Fruit fly (Drosophila melanogaster) whole organism, embryonic: ENCODE measurements around the gene CG18131.

Experiments
- ATbp ChIP-seq: fragments of 200-800 bp; sonication (Bioruptor generic); optimal IDR thresholded peaks from 2 replicates; lab custom pipeline; 2017; ENCODE audit warnings: missing biosample characterization, mild to moderate bottlenecking, missing genetic modification characterization, missing genetic modification reagents
- Adf1 ChIP-seq: fragments of 200-800 bp; sonication (Bioruptor generic); IDR thresholded peaks from 2 replicates; pipeline ENCODE4 v1.3.6; 2022; ENCODE audit warnings: missing biosample characterization, missing genetic modification characterization
- Asciz ChIP-seq: fragments of 200-800 bp; sonication (Bioruptor generic); optimal IDR thresholded peaks from 2 replicates; lab custom pipeline; 2017; ENCODE audit warnings: missing biosample characterization, mild to moderate bottlenecking, missing genetic modification characterization, missing genetic modification reagents
- Atf-2 ChIP-seq: fragments of 200-800 bp; sonication (Bioruptor generic); optimal IDR thresholded peaks from 2 replicates; lab custom pipeline; 2016; ENCODE audit warnings: missing biosample characterization, missing genetic modification characterization
- Atf6 ChIP-seq: fragments of 200-800 bp; sonication (Bioruptor generic); IDR thresholded peaks from 2 replicates; pipeline ENCODE4 v1.3.6; 2022; ENCODE audit warnings: missing biosample characterization, missing genetic modification characterization
- BEAF-32 ChIP-seq: fragments of 200-800 bp; sonication (Bioruptor generic); optimal IDR thresholded peaks from 3 replicates; lab custom pipeline; 2017; ENCODE audit warnings: missing biosample characterization, missing genetic modification characterization, mild to moderate bottlenecking, moderate library complexity, missing genetic modification reagents
- Bdp1 ChIP-seq: fragments of 200-800 bp; sonication (Bioruptor generic); optimal IDR thresholded peaks from 3 replicates; lab custom pipeline; 2016; ENCODE audit warnings: missing biosample characterization, missing genetic modification characterization
- CG10209 ChIP-seq: fragments of 200-800 bp; sonication (Bioruptor generic); optimal IDR thresholded peaks from 3 replicates; lab custom pipeline; 2017; ENCODE audit warnings: missing biosample characterization, mild to moderate bottlenecking, missing genetic modification characterization, missing genetic modification reagents
- CG10959 ChIP-seq: fragments of 200-800 bp; sonication (Bioruptor generic); IDR thresholded peaks from 2 replicates; pipeline ENCODE4 v1.3.6; 2022; ENCODE audit warnings: missing biosample characterization, missing genetic modification characterization
- CG11696 ChIP-seq: fragments of 200-800 bp; sonication (Bioruptor generic); IDR thresholded peaks from 2 replicates; pipeline ENCODE4 v1.3.6; 2022; ENCODE audit warnings: missing biosample characterization, missing genetic modification characterization
- CG11723 ChIP-seq: fragments of 200-800 bp; sonication (Bioruptor generic); optimal IDR thresholded peaks from 2 replicates; lab custom pipeline; 2017; ENCODE audit warnings: missing biosample characterization, mild to moderate bottlenecking, missing genetic modification characterization
- CG1233 ChIP-seq: fragments of 200-800 bp; sonication (Bioruptor generic); optimal IDR thresholded peaks from 4 replicates; lab custom pipeline; 2018; ENCODE audit warnings: missing biosample characterization, mild to moderate bottlenecking, missing genetic modification characterization
- CG13123 ChIP-seq: fragments of 200-800 bp; sonication (Bioruptor generic); optimal IDR thresholded peaks from 2 replicates; lab custom pipeline; 2016; ENCODE audit warnings: missing biosample characterization, missing genetic modification characterization
- CG13296 ChIP-seq: fragments of 200-800 bp; sonication (Bioruptor generic); optimal IDR thresholded peaks from 3 replicates; lab custom pipeline; 2018; ENCODE audit warnings: missing biosample characterization, mild to moderate bottlenecking, missing genetic modification characterization
- CG13775 ChIP-seq: fragments of 200-800 bp; sonication (Bioruptor generic); optimal IDR thresholded peaks from 3 replicates; lab custom pipeline; 2017; ENCODE audit warnings: missing biosample characterization, mild to moderate bottlenecking, missing genetic modification characterization
- CG16779 ChIP-seq: fragments of 200-800 bp; sonication (Bioruptor generic); IDR thresholded peaks from 2 replicates; pipeline ENCODE4 v1.3.6; 2022; ENCODE audit warnings: missing biosample characterization, missing genetic modification characterization
- CG18262 ChIP-seq: fragments of 200-800 bp; optimal IDR thresholded peaks from 3 replicates; lab custom pipeline; 2019; ENCODE audit warnings: missing biosample characterization, mild to moderate bottlenecking, missing genetic modification characterization, moderate library complexity
- CG3847 ChIP-seq: fragments of 200-800 bp; sonication (Bioruptor generic); IDR thresholded peaks from 2 replicates; pipeline ENCODE4 v1.3.6; 2022; ENCODE audit warnings: missing biosample characterization, missing genetic modification characterization
- CG7963 ChIP-seq: fragments of 200-800 bp; sonication (Bioruptor generic); IDR thresholded peaks from 3 replicates; pipeline ENCODE4 v1.3.6; 2022; ENCODE audit warnings: missing biosample characterization, missing genetic modification characterization; ENCODE audit not compliant: partially characterized antibody
- CG7987 ChIP-seq: fragments of 200-800 bp; sonication (Bioruptor generic); optimal IDR thresholded peaks from 2 replicates; lab custom pipeline; 2018; ENCODE audit warnings: missing biosample characterization, mild to moderate bottlenecking, missing genetic modification characterization, moderate library complexity
- CG9727 ChIP-seq: fragments of 200-800 bp; sonication (Bioruptor generic); optimal IDR thresholded peaks from 3 replicates; lab custom pipeline; 2017; ENCODE audit warnings: missing biosample characterization, mild to moderate bottlenecking, missing genetic modification characterization
- Chrac-16 ChIP-seq: fragments of 200-800 bp; sonication (Bioruptor generic); optimal IDR thresholded peaks from 3 replicates; lab custom pipeline; 2016; ENCODE audit warnings: missing biosample characterization, missing genetic modification characterization
- D19A ChIP-seq: fragments of 200-800 bp; optimal IDR thresholded peaks from 3 replicates; lab custom pipeline; 2019; ENCODE audit warnings: missing biosample characterization, mild to moderate bottlenecking, missing genetic modification characterization, moderate library complexity
- Dbx ChIP-seq: fragments of 200-800 bp; sonication (Bioruptor generic); IDR thresholded peaks from 3 replicates; pipeline ENCODE4 v1.3.6; 2022; ENCODE audit warnings: missing biosample characterization, missing genetic modification characterization
- Dll ChIP-seq: fragments of 200-800 bp; sonication (Bioruptor generic); IDR thresholded peaks from 4 replicates; pipeline ENCODE4 v1.3.6; 2022; ENCODE audit warnings: missing biosample characterization, missing genetic modification characterization; ENCODE audit not compliant: partially characterized antibody
- Dp ChIP-seq: fragments of 200-800 bp; sonication (Bioruptor generic); optimal IDR thresholded peaks from 2 replicates; lab custom pipeline; 2018; ENCODE audit warnings: missing biosample characterization, mild to moderate bottlenecking, missing genetic modification characterization, moderate library complexity
- HLH4C ChIP-seq: fragments of 200-800 bp; sonication (Bioruptor generic); IDR thresholded peaks from 3 replicates; pipeline ENCODE4 v1.3.6; 2022; ENCODE audit warnings: missing biosample characterization, missing genetic modification characterization; ENCODE audit not compliant: partially characterized antibody
- Hey ChIP-seq: fragments of 200-800 bp; sonication (Bioruptor generic); optimal IDR thresholded peaks from 3 replicates; lab custom pipeline; 2018; ENCODE audit warnings: missing biosample characterization, mild to moderate bottlenecking, missing genetic modification characterization
- Hr39 ChIP-seq: fragments of >200 bp; optimal IDR thresholded peaks from 2 replicates; lab custom pipeline; 2017
- Hsf ChIP-seq: fragments of 200-800 bp; sonication (Bioruptor generic); optimal IDR thresholded peaks from 3 replicates; lab custom pipeline; 2016; ENCODE audit warnings: missing biosample characterization, missing genetic modification characterization
- Neu2 ChIP-seq: fragments of 200-800 bp; sonication (Bioruptor generic); optimal IDR thresholded peaks from 3 replicates; lab custom pipeline; 2016; ENCODE audit warnings: missing biosample characterization, missing genetic modification characterization, borderline replicate concordance
- Oaz ChIP-seq: fragments of 200-800 bp; sonication (Bioruptor generic); IDR thresholded peaks from 2 replicates; pipeline ENCODE4 v1.3.6; 2022; ENCODE audit warnings: missing biosample characterization, missing genetic modification characterization
- Rfx ChIP-seq: fragments of 200-800 bp; sonication (Bioruptor generic); IDR thresholded peaks from 2 replicates; pipeline ENCODE4 v1.3.6; 2022; ENCODE audit warnings: missing biosample characterization, missing genetic modification characterization
- Ssrp ChIP-seq: fragments of 200-800 bp; sonication (Bioruptor generic); optimal IDR thresholded peaks from 2 replicates; lab custom pipeline; 2018; ENCODE audit warnings: missing biosample characterization, mild to moderate bottlenecking, missing genetic modification characterization, moderate library complexity
- Tbp ChIP-seq: fragments of >200 bp; optimal IDR thresholded peaks from 2 replicates; lab custom pipeline; 2018; ENCODE audit warnings: missing biosample characterization, missing genetic modification characterization
- YL-1 ChIP-seq: fragments of 200-800 bp; sonication (Bioruptor generic); optimal IDR thresholded peaks from 3 replicates; lab custom pipeline; 2017; ENCODE audit warnings: missing biosample characterization, mild to moderate bottlenecking, missing genetic modification characterization
- ash1 ChIP-seq: fragments of 200-800 bp; sonication (Bioruptor generic); optimal IDR thresholded peaks from 2 replicates; lab custom pipeline; 2018; ENCODE audit warnings: missing biosample characterization, mild to moderate bottlenecking, missing genetic modification characterization
- bcd ChIP-seq: fragments of 200-800 bp; sonication (Bioruptor generic); optimal IDR thresholded peaks from 2 replicates; lab custom pipeline; 2017; ENCODE audit warnings: missing biosample characterization, mild to moderate bottlenecking, missing genetic modification characterization
- chn ChIP-seq: fragments of 200-800 bp; sonication (Bioruptor generic); optimal IDR thresholded peaks from 2 replicates; lab custom pipeline; 2016; ENCODE audit warnings: missing biosample characterization, missing genetic modification characterization
- dimm ChIP-seq: fragments of 200-800 bp; sonication (Bioruptor generic); IDR thresholded peaks from 2 replicates; pipeline ENCODE4 v1.3.6; 2022; ENCODE audit warnings: missing biosample characterization, missing genetic modification characterization
- disco-r ChIP-seq: fragments of 200-800 bp; sonication (Bioruptor generic); optimal IDR thresholded peaks from 2 replicates; lab custom pipeline; 2016; ENCODE audit warnings: missing biosample characterization, missing genetic modification characterization
- gt ChIP-seq: fragments of 200-800 bp; sonication (Bioruptor generic); IDR thresholded peaks from 2 replicates; pipeline ENCODE4 v1.3.6; 2022; ENCODE audit warnings: missing biosample characterization, missing genetic modification characterization
- hth ChIP-seq: fragments of >200 bp; optimal IDR thresholded peaks from 2 replicates; lab custom pipeline; 2017; ENCODE audit warnings: inconsistent platforms
- klu ChIP-seq: fragments of 200-800 bp; sonication (Bioruptor generic); IDR thresholded peaks from 2 replicates; pipeline ENCODE4 v1.3.6; 2022; ENCODE audit warnings: missing biosample characterization, missing genetic modification characterization
- mld ChIP-seq: fragments of 200-800 bp; sonication (Bioruptor generic); IDR thresholded peaks from 3 replicates; pipeline ENCODE4 v1.3.6; 2022; ENCODE audit warnings: missing biosample characterization, missing genetic modification characterization; ENCODE audit not compliant: partially characterized antibody
- p53 ChIP-seq: fragments of 200-800 bp; sonication (Bioruptor generic); optimal IDR thresholded peaks from 2 replicates; lab custom pipeline; 2016; ENCODE audit warnings: missing biosample characterization, missing genetic modification characterization
- pros ChIP-seq: fragments of 200-800 bp; sonication (Bioruptor generic); optimal IDR thresholded peaks from 3 replicates; lab custom pipeline; 2019; ENCODE audit warnings: missing biosample characterization, mild to moderate bottlenecking, missing genetic modification characterization, moderate library complexity
- sr ChIP-seq: fragments of 200-800 bp; sonication (Bioruptor generic); IDR thresholded peaks from 3 replicates; pipeline ENCODE4 v1.3.6; 2022; ENCODE audit warnings: missing biosample characterization, missing genetic modification characterization
- ssp ChIP-seq: fragments of 200-800 bp; sonication (Bioruptor generic); IDR thresholded peaks from 2 replicates; pipeline ENCODE4 v1.3.6; 2022; ENCODE audit warnings: missing biosample characterization, missing genetic modification characterization
- tgo ChIP-seq: fragments of 200-800 bp; sonication (Bioruptor generic); IDR thresholded peaks from 3 replicates; pipeline ENCODE4 v1.3.6; 2022; ENCODE audit warnings: missing biosample characterization, missing genetic modification characterization
- trh ChIP-seq: fragments of 200-800 bp; sonication (Bioruptor generic); optimal IDR thresholded peaks from 2 replicates; lab custom pipeline; 2016; ENCODE audit warnings: missing biosample characterization, missing genetic modification characterization

The CG18131 gene

DNA sequence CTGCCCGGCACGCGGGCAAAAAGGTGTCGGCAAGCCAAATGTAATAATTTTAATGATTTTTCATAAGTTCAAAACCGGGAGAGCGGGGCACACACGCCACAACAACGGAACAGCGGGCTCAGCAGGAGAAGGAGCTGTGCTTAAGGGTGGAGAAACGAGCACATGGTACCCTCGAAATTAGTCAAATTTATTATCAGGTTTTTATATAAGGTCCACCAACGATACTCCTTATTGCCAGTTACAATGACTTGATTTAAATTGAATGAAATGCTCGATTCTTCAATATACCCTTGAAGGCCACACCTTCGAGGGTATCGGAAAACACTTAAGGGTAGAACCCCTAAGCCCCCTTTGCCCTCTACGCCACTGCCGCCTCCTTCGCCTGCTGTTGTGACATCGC lies 27.0 kb downstream of the CG18131 start (continued):
- TF ChIP-seq CG13775 = peak; percentile 30
- TF ChIP-seq Hsf (GFP tag; lab: Kevin White, UChicago) = no peak
- TF ChIP-seq BEAF-32 = no peak
- peak; percentile 45; the same call in 1 of the 2 replicates for TF ChIP-seq gt (GFP tag; lab: Robert Waterston, UW)
- no peak for TF ChIP-seq CG7963 (GFP tag; lab: Robert Waterston, UW)
- TF ChIP-seq Hr39 (lab: Kevin White, UChicago) = no peak
- no peak for TF ChIP-seq Dll (GFP tag; lab: Robert Waterston, UW)
- TF ChIP-seq CG10959 (GFP tag; lab: Robert Waterston, UW) = peak; percentile 80
- TF ChIP-seq Neu2 (GFP tag; lab: Kevin White, UChicago) = no peak
- no peak for TF ChIP-seq hth
- no peak for TF ChIP-seq Asciz (GFP tag; lab: Kevin White, UChicago)
- no peak for TF ChIP-seq Oaz (GFP tag; lab: Robert Waterston, UW)
- TF ChIP-seq pros (GFP tag; lab: Kevin White, UChicago) = peak; percentile 89
- no peak for TF ChIP-seq HLH4C (GFP tag; lab: Robert Waterston, UW)
- peak; percentile 46 for TF ChIP-seq D19A
- no peak for TF ChIP-seq mld
- no peak for TF ChIP-seq Chrac-16 (GFP tag; lab: Kevin White, UChicago)
- no peak for TF ChIP-seq CG16779 (GFP tag; lab: Robert Waterston, UW)
- TF ChIP-seq ssp (GFP tag; lab: Robert Waterston, UW) = peak; percentile 31; the same call in 1 of the 2 replicates
- no peak for TF ChIP-seq Dp (GFP tag; lab: Kevin White, UChicago)
- peak; percentile 25 for TF ChIP-seq bcd (GFP tag; lab: Kevin White, UChicago)
- TF ChIP-seq Rfx (GFP tag; lab: Robert Waterston, UW) = peak; percentile 48; the same call in 1 of the 2 replicates
- no peak for TF ChIP-seq Atf-2 (GFP tag; lab: Kevin White, UChicago)
- peak; percentile 2 for TF ChIP-seq Bdp1 (GFP tag; lab: Kevin White, UChicago)
- no peak for TF ChIP-seq p53 (GFP tag; lab: Kevin White, UChicago)
- TF ChIP-seq Ssrp = peak; percentile 21
- TF ChIP-seq CG9727 (GFP tag; lab: Kevin White, UChicago) = peak; percentile 66
- TF ChIP-seq tgo = peak; percentile 74
- TF ChIP-seq disco-r (GFP tag; lab: Kevin White, UChicago) = peak; percentile 21
- TF ChIP-seq CG18262 (tag; lab: Kevin White, UChicago) = peak; percentile 74
- TF ChIP-seq CG3847 (GFP tag; lab: Robert Waterston, UW) = 0 out of 2 replicates have a peak, but pooled peaks have one; percentile 12
- no peak for TF ChIP-seq Tbp (GFP tag; lab: Kevin White, UChicago)
- TF ChIP-seq YL-1 (GFP tag; lab: Kevin White, UChicago) = no peak
- TF ChIP-seq CG10209 (GFP tag; lab: Kevin White, UChicago) = no peak
- TF ChIP-seq CG1233 = no peak
- TF ChIP-seq trh = no peak
- TF ChIP-seq Hey = peak; percentile 47
- no peak for TF ChIP-seq klu (GFP tag; lab: Robert Waterston, UW)
- TF ChIP-seq CG13296 (GFP tag; lab: Kevin White, UChicago) = no peak
- peak; percentile 52 for TF ChIP-seq chn (GFP tag; lab: Kevin White, UChicago)
- no peak for TF ChIP-seq sr (GFP tag; lab: Robert Waterston, UW)
- TF ChIP-seq ATbp (GFP tag; lab: Kevin White, UChicago) = peak; percentile 24
- TF ChIP-seq Atf6 = peak; percentile 32; the same call in 1 of the 2 replicates
- no peak for TF ChIP-seq ash1
- peak; percentile 36; the same call in 1 of the 2 replicates for TF ChIP-seq CG11696 (GFP tag; lab: Robert Waterston, UW)
- no peak for TF ChIP-seq CG7987 (GFP tag; lab: Kevin White, UChicago)
- 0 out of 3 replicates have a peak, but pooled peaks have one; percentile 25 for TF ChIP-seq Dbx (GFP tag; lab: Robert Waterston, UW)
- no peak for TF ChIP-seq CG13123 (GFP tag; lab: Kevin White, UChicago)
- TF ChIP-seq Adf1 = no peak
- TF ChIP-seq CG11723 = no peak
- TF ChIP-seq dimm (GFP tag; lab: Robert Waterston, UW) = 0 out of 2 replicates have a peak, but pooled peaks have one; percentile 12
